Fruit fly (Drosophila melanogaster) whole organism, embryonic: ENCODE data around the gene CG5781.

ENCODE experiments used
- CG12769 ChIP-seq: fragments of 200-800 bp; sonication (Bioruptor generic); optimal IDR thresholded peaks from 2 replicates; lab custom pipeline; 2019; ENCODE audit warnings: missing biosample characterization, mild to moderate bottlenecking, missing genetic modification characterization, moderate library complexity
- CG2678 ChIP-seq: fragments of 200-800 bp; sonication (Bioruptor generic); optimal IDR thresholded peaks from 3 replicates; lab custom pipeline; 2019; ENCODE audit warnings: missing biosample characterization, mild to moderate bottlenecking, missing genetic modification characterization, moderate library complexity
- E2f2 ChIP-seq: fragments of 200-800 bp; sonication (Bioruptor generic); IDR thresholded peaks from 2 replicates; pipeline ENCODE4 v1.3.6; 2022; ENCODE audit warnings: missing biosample characterization, missing genetic modification characterization
- Hand ChIP-seq: fragments of 200-800 bp; sonication (Bioruptor generic); optimal IDR thresholded peaks from 2 replicates; lab custom pipeline; 2017; ENCODE audit warnings: mild to moderate bottlenecking, missing biosample characterization, missing genetic modification reagents, missing genetic modification characterization
- Lim3 ChIP-seq: fragments of 200-800 bp; sonication (Bioruptor generic); IDR thresholded peaks from 2 replicates; pipeline ENCODE4 v1.3.6; 2022; ENCODE audit warnings: missing biosample characterization, missing genetic modification characterization
- Tbp ChIP-seq: fragments of >200 bp; optimal IDR thresholded peaks from 2 replicates; lab custom pipeline; 2018; ENCODE audit warnings: missing biosample characterization, missing genetic modification characterization
- danr ChIP-seq: fragments of 200-800 bp; sonication (Bioruptor generic); IDR thresholded peaks from 2 replicates; pipeline ENCODE4 v1.3.6; 2022; ENCODE audit warnings: missing biosample characterization, missing genetic modification characterization
- fd3F ChIP-seq: fragments of 200-800 bp; sonication (Bioruptor generic); optimal IDR thresholded peaks from 2 replicates; lab custom pipeline; 2018; ENCODE audit warnings: missing biosample characterization, mild to moderate bottlenecking, missing genetic modification characterization, moderate library complexity
- zfh1 ChIP-seq: fragments of 200-800 bp; sonication (Bioruptor generic); IDR thresholded peaks from 3 replicates; pipeline ENCODE4 v1.3.6; 2022; ENCODE audit warnings: missing biosample characterization, missing genetic modification characterization

DNA sequence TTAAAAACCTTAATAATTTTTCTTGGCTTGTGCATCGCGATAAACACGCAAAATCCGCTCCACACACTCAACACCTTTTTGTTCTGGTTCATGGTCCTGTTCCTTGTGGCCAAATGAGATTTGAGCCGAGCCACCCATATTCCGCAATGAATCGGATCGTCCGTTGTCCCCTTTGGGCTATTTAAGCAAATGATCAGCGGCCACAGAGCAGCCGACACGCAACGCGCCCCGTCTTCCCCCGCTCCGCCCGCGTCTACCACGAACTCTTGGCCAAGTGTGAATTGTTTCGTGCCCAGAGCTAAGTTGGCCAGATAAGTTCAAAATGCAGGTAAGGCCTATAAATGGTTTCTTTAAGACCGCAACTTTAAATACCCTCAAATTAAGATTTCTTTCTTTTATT lies 46.1 kb downstream of the CG5781 start:
- TF ChIP-seq zfh1, result no peak
- TF ChIP-seq E2f2 (GFP tag; lab: Robert Waterston, UW), result no peak
- no peak for TF ChIP-seq CG12769 (tag; lab: Kevin White, UChicago)
- no peak for TF ChIP-seq Tbp (GFP tag; lab: Kevin White, UChicago)
- TF ChIP-seq fd3F (GFP tag; lab: Kevin White, UChicago), result no peak
- TF ChIP-seq danr, result no peak
- TF ChIP-seq CG2678 (tag; lab: Kevin White, UChicago), result no peak
- no peak for TF ChIP-seq Hand (GFP tag; lab: Kevin White, UChicago)
- no peak for TF ChIP-seq Lim3 (GFP tag; lab: Robert Waterston, UW)
